Fruit fly (Drosophila melanogaster) whole organism, embryonic: ENCODE measurements around the gene PCNA2.

Source experiments
- BtbVII ChIP-seq: fragments of 200-800 bp; sonication (Bioruptor generic); optimal IDR thresholded peaks from 3 replicates; lab custom pipeline; 2017; ENCODE audit warnings: missing biosample characterization, mild to moderate bottlenecking, missing genetic modification characterization
- CG10267 ChIP-seq: fragments of 200-800 bp; sonication (Bioruptor generic); optimal IDR thresholded peaks from 2 replicates; lab custom pipeline; 2018; ENCODE audit warnings: missing biosample characterization, mild to moderate bottlenecking, missing genetic modification characterization, moderate library complexity
- CG11398 ChIP-seq: fragments of 200-800 bp; sonication (Bioruptor generic); optimal IDR thresholded peaks from 2 replicates; lab custom pipeline; 2016; ENCODE audit warnings: missing biosample characterization, missing genetic modification characterization
- CG13123 ChIP-seq: fragments of 200-800 bp; sonication (Bioruptor generic); optimal IDR thresholded peaks from 2 replicates; lab custom pipeline; 2016; ENCODE audit warnings: missing biosample characterization, missing genetic modification characterization
- CG15479 ChIP-seq: fragments of 200-800 bp; sonication (Bioruptor generic); optimal IDR thresholded peaks from 3 replicates; lab custom pipeline; 2019; ENCODE audit warnings: missing biosample characterization, mild to moderate bottlenecking, missing genetic modification characterization, moderate library complexity
- CG15601 ChIP-seq: fragments of 200-800 bp; sonication (Bioruptor generic); optimal IDR thresholded peaks from 3 replicates; lab custom pipeline; 2019; ENCODE audit warnings: missing biosample characterization, mild to moderate bottlenecking, missing genetic modification characterization, moderate library complexity
- CG1602 ChIP-seq: fragments of 200-800 bp; sonication (Bioruptor generic); optimal IDR thresholded peaks from 3 replicates; lab custom pipeline; 2016; ENCODE audit warnings: missing biosample characterization, missing genetic modification characterization
- CG16815 ChIP-seq: fragments of 200-800 bp; sonication (Bioruptor generic); optimal IDR thresholded peaks from 3 replicates; lab custom pipeline; 2017; ENCODE audit warnings: missing biosample characterization, mild to moderate bottlenecking, missing genetic modification characterization
- CG17361 ChIP-seq: fragments of 200-800 bp; sonication (Bioruptor generic); IDR thresholded peaks from 3 replicates; pipeline ENCODE4 v1.3.6; 2022; ENCODE audit warnings: missing biosample characterization, missing genetic modification characterization
- CG18011 ChIP-seq: fragments of 200-800 bp; sonication (Bioruptor generic); optimal IDR thresholded peaks from 2 replicates; lab custom pipeline; 2017; ENCODE audit warnings: missing biosample characterization, missing genetic modification characterization, mild to moderate bottlenecking, moderate library complexity, missing genotype
- CG30431 ChIP-seq: fragments of 200-800 bp; sonication (Bioruptor generic); optimal IDR thresholded peaks from 2 replicates; lab custom pipeline; 2017; ENCODE audit warnings: missing biosample characterization, missing genetic modification characterization
- CG3838 ChIP-seq: fragments of 200-800 bp; sonication (Bioruptor generic); optimal IDR thresholded peaks from 3 replicates; lab custom pipeline; 2016; ENCODE audit warnings: missing biosample characterization, missing genetic modification characterization
- CG43689 ChIP-seq: fragments of 200-800 bp; sonication (Bioruptor generic); IDR thresholded peaks from 2 replicates; pipeline ENCODE4 v1.3.6; 2022; ENCODE audit warnings: missing biosample characterization, missing genetic modification characterization
- CG4404 ChIP-seq: fragments of 200-800 bp; sonication (Bioruptor generic); IDR thresholded peaks from 2 replicates; pipeline ENCODE4 v1.3.6; 2022; ENCODE audit warnings: missing biosample characterization, missing genetic modification characterization
- CG4730 ChIP-seq: fragments of 200-800 bp; sonication (Bioruptor generic); IDR thresholded peaks from 2 replicates; pipeline ENCODE4 v1.3.6; 2022; ENCODE audit warnings: missing biosample characterization, missing genetic modification characterization
- CG6654 ChIP-seq: fragments of 200-800 bp; sonication (Bioruptor generic); optimal IDR thresholded peaks from 2 replicates; lab custom pipeline; 2017; ENCODE audit warnings: missing biosample characterization, mild to moderate bottlenecking, missing genetic modification characterization
- CG6791 ChIP-seq: fragments of 200-800 bp; sonication (Bioruptor generic); IDR thresholded peaks from 3 replicates; pipeline ENCODE4 v1.3.6; 2022; ENCODE audit warnings: missing biosample characterization, missing genetic modification characterization; ENCODE audit not compliant: partially characterized antibody
- CG7372 ChIP-seq: fragments of 200-800 bp; sonication (Bioruptor generic); IDR thresholded peaks from 2 replicates; pipeline ENCODE4 v1.3.6; 2022; ENCODE audit warnings: missing biosample characterization, missing genetic modification characterization
- CG7987 ChIP-seq: fragments of 200-800 bp; sonication (Bioruptor generic); optimal IDR thresholded peaks from 2 replicates; lab custom pipeline; 2018; ENCODE audit warnings: missing biosample characterization, mild to moderate bottlenecking, missing genetic modification characterization, moderate library complexity
- CG8290 ChIP-seq, 3 experiments: fragments of 200-800 bp; sonication (Bioruptor generic); optimal IDR thresholded peaks; 2 replicates each; lab custom pipeline; 2016 to 2019; ENCODE audit warnings: missing biosample characterization in 3 of 3, missing genetic modification characterization in 3 of 3, mild to moderate bottlenecking in 2 of 3, moderate library complexity in 1 of 3
- Deaf1 ChIP-seq: fragments of 200-800 bp; optimal IDR thresholded peaks from 3 replicates; lab custom pipeline; 2019; ENCODE audit warnings: missing biosample characterization, mild to moderate bottlenecking, missing genetic modification characterization, moderate library complexity
- Nf-YB ChIP-seq: fragments of 200-800 bp; sonication (Bioruptor generic); optimal IDR thresholded peaks from 3 replicates; lab custom pipeline; 2019; ENCODE audit warnings: missing biosample characterization, mild to moderate bottlenecking, missing genetic modification characterization, moderate library complexity
- Pdp1 ChIP-seq, 2 experiments: fragments of 200-800 bp; sonication (Bioruptor generic); optimal IDR thresholded peaks; 3 replicates each; lab custom pipeline; 2016; ENCODE audit warnings: missing biosample characterization in 2 of 2, missing genetic modification characterization in 2 of 2, mild to moderate bottlenecking in 1 of 2, moderate library complexity in 1 of 2
- Sin3A ChIP-seq: fragments of >200 bp; optimal IDR thresholded peaks from 2 replicates; lab custom pipeline; 2018
- Sry-β ChIP-seq: fragments of 200-800 bp; sonication (Bioruptor generic); optimal IDR thresholded peaks from 2 replicates; lab custom pipeline; 2018; ENCODE audit warnings: missing biosample characterization, mild to moderate bottlenecking, missing genetic modification characterization, moderate library complexity
- ab ChIP-seq: fragments of 200-800 bp; sonication (Bioruptor generic); optimal IDR thresholded peaks from 2 replicates; lab custom pipeline; 2016; ENCODE audit warnings: missing biosample characterization, missing genetic modification characterization
- ac ChIP-seq: fragments of 200-800 bp; sonication (Bioruptor generic); optimal IDR thresholded peaks from 3 replicates; lab custom pipeline; 2017; ENCODE audit warnings: missing biosample characterization, mild to moderate bottlenecking, missing genetic modification characterization
- cas ChIP-seq: fragments of 200-800 bp; sonication (Bioruptor generic); IDR thresholded peaks from 2 replicates; pipeline ENCODE4 v1.3.6; 2022; ENCODE audit warnings: missing biosample characterization, missing genetic modification characterization
- chif ChIP-seq, 2 experiments: fragments of 200-800 bp; sonication (Bioruptor generic); optimal IDR thresholded peaks; 3 replicates each; lab custom pipeline; 2016; ENCODE audit warnings: missing biosample characterization in 2 of 2, missing genetic modification characterization in 2 of 2
- da ChIP-seq: fragments of 200-800 bp; sonication (Bioruptor generic); optimal IDR thresholded peaks from 2 replicates; lab custom pipeline; 2016; ENCODE audit warnings: missing biosample characterization, missing genetic modification characterization
- disco-r ChIP-seq: fragments of 200-800 bp; sonication (Bioruptor generic); optimal IDR thresholded peaks from 2 replicates; lab custom pipeline; 2016; ENCODE audit warnings: missing biosample characterization, missing genetic modification characterization
- en ChIP-seq: fragments of 200-800 bp; sonication (Bioruptor generic); optimal IDR thresholded peaks from 2 replicates; lab custom pipeline; 2016; ENCODE audit warnings: missing biosample characterization, missing genetic modification characterization
- exex ChIP-seq: fragments of 200-800 bp; sonication (Bioruptor generic); optimal IDR thresholded peaks from 4 replicates; lab custom pipeline; 2018; ENCODE audit warnings: missing biosample characterization, mild to moderate bottlenecking, missing genetic modification characterization, moderate library complexity
- inv ChIP-seq: fragments of 200-800 bp; sonication (Bioruptor generic); IDR thresholded peaks from 2 replicates; pipeline ENCODE4 v1.3.6; 2022; ENCODE audit warnings: missing biosample characterization, missing genetic modification characterization; ENCODE audit not compliant: partially characterized antibody
- kni ChIP-seq: fragments of 200-800 bp; sonication (Bioruptor generic); optimal IDR thresholded peaks from 3 replicates; lab custom pipeline; 2017; ENCODE audit warnings: mild to moderate bottlenecking, missing biosample characterization, missing genetic modification reagents, missing genetic modification characterization
- lbe ChIP-seq: fragments of 200-800 bp; sonication (Bioruptor generic); optimal IDR thresholded peaks from 2 replicates; lab custom pipeline; 2016; ENCODE audit warnings: missing biosample characterization, mild to moderate bottlenecking, missing genetic modification characterization
- nerfin-2 ChIP-seq: fragments of 200-800 bp; sonication (Bioruptor generic); IDR thresholded peaks from 2 replicates; pipeline ENCODE4 v1.3.6; 2022; ENCODE audit warnings: missing biosample characterization, missing genetic modification characterization; ENCODE audit not compliant: partially characterized antibody
- nmo ChIP-seq: fragments of 200-800 bp; sonication (Bioruptor generic); optimal IDR thresholded peaks from 2 replicates; lab custom pipeline; 2018; ENCODE audit warnings: missing biosample characterization, mild to moderate bottlenecking, missing genetic modification characterization, moderate library complexity
- nom ChIP-seq: fragments of 200-800 bp; sonication (Bioruptor generic); optimal IDR thresholded peaks from 2 replicates; lab custom pipeline; 2017; ENCODE audit warnings: missing biosample characterization, missing genetic modification characterization, mild to moderate bottlenecking, moderate library complexity, missing genetic modification reagents
- schlank ChIP-seq: fragments of 200-800 bp; sonication (Bioruptor generic); optimal IDR thresholded peaks from 2 replicates; lab custom pipeline; 2018; ENCODE audit warnings: missing biosample characterization, mild to moderate bottlenecking, missing genetic modification characterization
- sens ChIP-seq: fragments of 200-800 bp; sonication (Bioruptor generic); peaks from one replicate; lab custom pipeline; 2016; ENCODE audit warnings: missing biosample characterization, missing genetic modification characterization
- sisA ChIP-seq: fragments of 200-800 bp; sonication (Bioruptor generic); IDR thresholded peaks from 2 replicates; pipeline ENCODE4 v1.3.6; 2022; ENCODE audit warnings: missing biosample characterization, missing genetic modification characterization
- tll ChIP-seq, 2 experiments: fragments of 200-800 bp in 1 of 2; fragments of >200 bp in 1 of 2; sonication (Bioruptor generic) in 1 of 2; optimal IDR thresholded peaks; 2 replicates each; lab custom pipeline; 2017 to 2019; ENCODE audit warnings: missing biosample characterization in 2 of 2, missing genetic modification characterization in 2 of 2, mild to moderate bottlenecking in 1 of 2, moderate library complexity in 1 of 2
- unc-4 ChIP-seq: fragments of 200-800 bp; sonication (Bioruptor generic); IDR thresholded peaks from 2 replicates; pipeline ENCODE4 v1.3.6; 2022; ENCODE audit warnings: missing biosample characterization, missing genetic modification characterization; ENCODE audit not compliant: partially characterized antibody
- vvl ChIP-seq: fragments of 200-800 bp; sonication (Bioruptor generic); IDR thresholded peaks from 2 replicates; pipeline ENCODE4 v1.3.6; 2022; ENCODE audit warnings: missing biosample characterization, missing genetic modification characterization

PCNA2 gene

dm6 chr2L:19572496-19573317, 11.1 kb downstream of the PCNA2 start (continued):
- TF ChIP-seq CG16815 (GFP tag; lab: Kevin White, UChicago) (peak; percentile 43), exex (tag; lab: Kevin White, UChicago) (peak; percentile 27), CG15601 (peak; percentile 57), CG30431 (GFP tag; lab: Kevin White, UChicago) (no peak), cas (GFP tag; lab: Robert Waterston, UW) (no peak), vvl (0 out of 2 replicates have a peak, but pooled peaks have one; percentile 50), disco-r (GFP tag; lab: Kevin White, UChicago) (peak; percentile 45), tll (GFP tag; optimal IDR thresholded peaks at IDR 0.05; lab: Kevin White, UChicago) (no peak), da (no peak), CG4730 (GFP tag; lab: Robert Waterston, UW) (0 out of 2 replicates have a peak, but pooled peaks have one; percentile 12), chif (GFP tag; optimal IDR thresholded peaks at IDR 0.05; lab: Kevin White, UChicago) (peak in 1 of 2 experiments; percentile 55), CG18011 (peak; percentile 27), Sry-β (GFP tag; lab: Kevin White, UChicago) (peak; percentile 6), Nf-YB (GFP tag; lab: Kevin White, UChicago) (peak; percentile 52), nmo (GFP tag; lab: Kevin White, UChicago) (peak; percentile 52), BtbVII (GFP tag; lab: Kevin White, UChicago) (peak; percentile 74), CG10267 (tag; lab: Kevin White, UChicago) (peak; percentile 53), CG13123 (GFP tag; lab: Kevin White, UChicago) (peak; percentile 14), inv (GFP tag; lab: Robert Waterston, UW) (no peak), CG11398 (GFP tag; lab: Kevin White, UChicago) (no peak), sisA (GFP tag; lab: Robert Waterston, UW) (peak; percentile 65)

dm6 chr2L:19571574-19572495, 12.0 kb downstream of the PCNA2 start:
- TF ChIP-seq CG17361 (GFP tag; lab: Robert Waterston, UW) (no peak), Pdp1 (GFP tag; optimal IDR thresholded peaks at IDR 0.05; lab: Kevin White, UChicago) (peak in 1 of 2 experiments; percentile 52), ac (GFP tag; lab: Kevin White, UChicago) (no peak), CG1602 (GFP tag; lab: Kevin White, UChicago) (no peak), CG15479 (peak; percentile 94), CG43689 (GFP tag; lab: Robert Waterston, UW) (no peak), nom (peak; percentile 34), CG6654 (GFP tag; lab: Kevin White, UChicago) (no peak), Sin3A (peak; percentile 19), nerfin-2 (GFP tag; lab: Robert Waterston, UW) (no peak; the same call in 1 of the 2 replicates), CG6791 (GFP tag; lab: Robert Waterston, UW) (peak; percentile 50; the same call in 2 of the 3 replicates), CG8290 (GFP tag; optimal IDR thresholded peaks at IDR 0.05; lab: Kevin White, UChicago) (no peak), CG8290 (tag; optimal IDR thresholded peaks at IDR 0.05; lab: Kevin White, UChicago) (peak in 1 of 2 experiments; percentile 41), ab (GFP tag; lab: Kevin White, UChicago) (no peak), lbe (GFP tag; lab: Kevin White, UChicago) (peak; percentile 22), CG4404 (GFP tag; lab: Robert Waterston, UW) (no peak), Deaf1 (tag; lab: Kevin White, UChicago) (no peak), CG7372 (GFP tag; lab: Robert Waterston, UW) (no peak), schlank (tag; lab: Kevin White, UChicago) (no peak), kni (peak; percentile 90), CG3838 (GFP tag; lab: Kevin White, UChicago) (no peak), sens (peak; percentile 36), en (GFP tag; lab: Kevin White, UChicago) (no peak), unc-4 (peak; percentile 31; the same call in 1 of the 2 replicates), CG7987 (no peak)
